Fruit fly (Drosophila melanogaster): ENCODE results near the gene CG14913.
A peak's percentile ranks its signal among the peaks of the same experiment; 100 is the strongest.

The CG14913 gene

dm6 chr2L:11053018-11053807 is 36.4 kb downstream of the CG14913 start (continued):
- peak; percentile 90 for TF ChIP-seq CG10631 (GFP tag; optimal IDR thresholded peaks at IDR 0.05)
- peak; percentile 33 to 71 for TF ChIP-seq salr (GFP tag; optimal IDR thresholded peaks at IDR 0.05)
- peak; percentile 62 for TF ChIP-seq Blimp-1 (GFP tag; optimal IDR thresholded peaks at IDR 0.05)
- TF ChIP-seq fkh (GFP tag; optimal IDR thresholded peaks at IDR 0.05) = no peak
- TF ChIP-seq Sox14 (GFP tag; optimal IDR thresholded peaks at IDR 0.05) = peak; percentile 86
- no peak for TF ChIP-seq CG11294 (GFP tag; IDR thresholded peaks at IDR 0.05)
- TF ChIP-seq CG8119 (GFP tag; IDR thresholded peaks at IDR 0.05) = peak; percentile 42; the same call in 2 of the 3 replicates
- TF ChIP-seq lz (GFP tag; optimal IDR thresholded peaks at IDR 0.05) = peak; percentile 91
- peak; percentile 66 for TF ChIP-seq Gug (GFP tag; IDR thresholded peaks at IDR 0.05)
- TF ChIP-seq fd85E (GFP tag; optimal IDR thresholded peaks at IDR 0.05) = peak; percentile 79

- TF ChIP-seq Ets21C (GFP tag; optimal IDR thresholded peaks at IDR 0.05) (no peak), pdm3 (GFP tag; optimal IDR thresholded peaks at IDR 0.05) (no peak), Hr38 (GFP tag; optimal IDR thresholded peaks at IDR 0.05) (no peak)
Measured at dm6 chr2L:11056791-11057332, 40.1 kb downstream of the CG14913 start.

dm6 chr2L:11057333-11058110 is 40.7 kb downstream of the CG14913 start:
- TF ChIP-seq CG11294 (GFP tag; IDR thresholded peaks at IDR 0.05) = peak; percentile 17; the same call in 1 of the 2 replicates
- TF ChIP-seq Met (GFP tag; optimal IDR thresholded peaks at IDR 0.05) = peak; percentile 82
- TF ChIP-seq fd59A (GFP tag; optimal IDR thresholded peaks at IDR 0.05) = peak; percentile 60
- TF ChIP-seq lz (GFP tag; optimal IDR thresholded peaks at IDR 0.05) = peak; percentile 62
- peak; percentile 70 for TF ChIP-seq Sox14 (GFP tag; optimal IDR thresholded peaks at IDR 0.05)
- TF ChIP-seq Ets96B (tag; optimal IDR thresholded peaks at IDR 0.05) = peak; percentile 77
- peak; percentile 86 for TF ChIP-seq CG32006 (GFP tag; optimal IDR thresholded peaks at IDR 0.05)
- peak; percentile 55 for TF ChIP-seq cyc (GFP tag; optimal IDR thresholded peaks at IDR 0.05)
- peak; percentile 71 for TF ChIP-seq CG7368 (GFP tag; optimal IDR thresholded peaks at IDR 0.05)
- peak; percentile 78 for TF ChIP-seq CG34406 (GFP tag; optimal IDR thresholded peaks at IDR 0.05)
- TF ChIP-seq CG11762 (GFP tag; optimal IDR thresholded peaks at IDR 0.05; ENCODE audit: insufficient read depth) = peak; percentile 21
- peak; percentile 60 for TF ChIP-seq CG8632 (GFP tag; optimal IDR thresholded peaks at IDR 0.05)
- TF ChIP-seq Lpt (GFP tag; optimal IDR thresholded peaks at IDR 0.05) = peak; percentile 54
- peak; percentile 68 for TF ChIP-seq Smox (GFP tag; optimal IDR thresholded peaks at IDR 0.05)
- peak; percentile 81 for TF ChIP-seq CG3032 (tag; optimal IDR thresholded peaks at IDR 0.05)
- peak; percentile 56 for TF ChIP-seq vri (GFP tag; optimal IDR thresholded peaks at IDR 0.05)
- peak; percentile 20; the same call in 1 of the 2 replicates for TF ChIP-seq Gug (GFP tag; IDR thresholded peaks at IDR 0.05)
- peak; percentile 69 for TF ChIP-seq Sox102F (GFP tag; optimal IDR thresholded peaks at IDR 0.05)
- TF ChIP-seq CG31627 (GFP tag; optimal IDR thresholded peaks at IDR 0.05) = peak; percentile 66
- peak; percentile 75 for TF ChIP-seq pdm3 (GFP tag; optimal IDR thresholded peaks at IDR 0.05)
- peak; percentile 47 for TF ChIP-seq CG11902 (GFP tag; optimal IDR thresholded peaks at IDR 0.05)
- peak; percentile 66 for TF ChIP-seq eg (GFP tag; IDR thresholded peaks at IDR 0.05)
- peak; percentile 94 for TF ChIP-seq svp (GFP tag)
- no peak for TF ChIP-seq Eip93F (GFP tag; optimal IDR thresholded peaks at IDR 0.05)
- TF ChIP-seq salr (GFP tag; optimal IDR thresholded peaks at IDR 0.05) = peak; percentile 47 to 82
- TF ChIP-seq topi (GFP tag; optimal IDR thresholded peaks at IDR 0.05) = peak; percentile 81
- peak; percentile 23 for TF ChIP-seq CG4318 (GFP tag; optimal IDR thresholded peaks at IDR 0.05)
- peak; percentile 73 for TF ChIP-seq CG6792 (GFP tag; optimal IDR thresholded peaks at IDR 0.05)
- peak; percentile 84 for TF ChIP-seq CG8119 (GFP tag; IDR thresholded peaks at IDR 0.05)
- peak; percentile 77 for TF ChIP-seq Hr4 (GFP tag; optimal IDR thresholded peaks at IDR 0.05)
- peak; percentile 80 for TF ChIP-seq CG16779 (tag; optimal IDR thresholded peaks at IDR 0.05)
- TF ChIP-seq acj6 (GFP tag; optimal IDR thresholded peaks at IDR 0.05) = peak; percentile 70
- TF ChIP-seq dsx (GFP tag; optimal IDR thresholded peaks at IDR 0.05; ENCODE audit: poor library complexity, severe bottlenecking) = peak; percentile 82
- peak; percentile 67 for TF ChIP-seq Hr39 (GFP tag; optimal IDR thresholded peaks at IDR 0.05)
- TF ChIP-seq CG8319 (GFP tag; optimal IDR thresholded peaks at IDR 0.05) = peak; percentile 43
- TF ChIP-seq CG3919 (GFP tag; optimal IDR thresholded peaks at IDR 0.05) = peak; percentile 79
- peak; percentile 52 for TF ChIP-seq net (GFP tag; optimal IDR thresholded peaks at IDR 0.05)

Measured in whole organism, prepupa.